Worm (Caenorhabditis elegans): ENCODE data around the gene E02H9.1.
"Not testable (repeated sequence)": the region's sequence is repeated elsewhere in the genome, so short reads cannot be mapped to it uniquely, and the experiment has no call there.

Gene E02H9.1

ce11 chrIII:2478605-2479004, 10.3 kb downstream of the E02H9.1 start:
- TF ChIP-seq dmd-9 (GFP tag; IDR thresholded peaks at IDR 0.05) (0 out of 2 replicates have a peak, but pooled peaks have one; percentile 24), ceh-28 (tag; optimal IDR thresholded peaks at IDR 0.05) (peak; percentile 98), snpc-4 (tag; optimal IDR thresholded peaks at IDR 0.05) (no peak)

- TF ChIP-seq nhr-77 (tag; optimal IDR thresholded peaks at IDR 0.05) (no peak), nhr-25 (tag; optimal IDR thresholded peaks at IDR 0.05; ENCODE audit: borderline replicate concordance, insufficient read depth) (no peak), dve-1 (tag; optimal IDR thresholded peaks at IDR 0.05; ENCODE audit: insufficient read depth) (no peak), lsy-2 (tag; optimal IDR thresholded peaks at IDR 0.05) (peak in 1 of 2 experiments; percentile 68), lin-13 (GFP tag; optimal IDR thresholded peaks at IDR 0.05) (peak; percentile 88), R02D3.7 (tag; optimal IDR thresholded peaks at IDR 0.05) (no peak), unc-130 (GFP tag; optimal IDR thresholded peaks at IDR 0.05) (no peak), cey-2 (tag; optimal IDR thresholded peaks at IDR 0.05; ENCODE audit: borderline replicate concordance, insufficient read depth) (no peak), nhr-102 (tag; optimal IDR thresholded peaks at IDR 0.05) (no peak)
Observed at ce11 chrIII:2482171-2482570, 13.9 kb downstream of the E02H9.1 start.

ce11 chrIII:2482754-2483153, 14.5 kb downstream of the E02H9.1 start:
- TF ChIP-seq ceh-20 (GFP tag; IDR thresholded peaks at IDR 0.05) (no peak), Y105C5A.15 (GFP tag; IDR thresholded peaks at IDR 0.05) (no peak), lin-29 (GFP tag; IDR thresholded peaks at IDR 0.05) (no peak), nhr-42 (GFP tag; IDR thresholded peaks at IDR 0.05) (no peak), ceh-28 (tag; optimal IDR thresholded peaks at IDR 0.05) (peak; percentile 77)

ce11 chrIII:2487046-2487760, 18.9 kb downstream of the E02H9.1 start, which contains the start of gene Y54F10AL.1:
Gene Y54F10AL.1, plus strand, starts transcription at chrIII:2487710.
- TF ChIP-seq dpl-1 (GFP tag; optimal IDR thresholded peaks at IDR 0.05), result peak; percentile 24
- peak in 1 of 2 experiments; percentile 40 for TF ChIP-seq lsy-2 (tag; optimal IDR thresholded peaks at IDR 0.05)
- peak; percentile 46 for TF ChIP-seq mes-2 (tag; optimal IDR thresholded peaks at IDR 0.05; ENCODE audit: poor library complexity, severe bottlenecking)
- no peak for TF ChIP-seq nhr-76 (tag; optimal IDR thresholded peaks at IDR 0.05)
- TF ChIP-seq daf-19 (GFP tag; conservative IDR thresholded peaks at IDR 0.05), result no peak
- TF ChIP-seq hif-1 (tag; optimal IDR thresholded peaks at IDR 0.05), result no peak
- peak; percentile 88 for TF ChIP-seq aha-1 (tag)
- TF ChIP-seq lin-38 (GFP tag; IDR thresholded peaks at IDR 0.05), result peak; percentile 36

ce11 chrIII:2494717-2495116, 26.4 kb downstream of the E02H9.1 start:
- TF ChIP-seq hmg-1.1 (GFP tag; IDR thresholded peaks at IDR 0.05) (peak; percentile 55; the same call in 1 of the 2 replicates), tra-1 (GFP tag; IDR thresholded peaks at IDR 0.05) (0 out of 2 replicates have a peak, but pooled peaks have one; percentile 14), F26F4.8 (GFP tag; conservative IDR thresholded peaks at IDR 0.05) (peak; percentile 84), vab-7 (GFP tag; IDR thresholded peaks at IDR 0.05) (peak; percentile 53; the same call in 1 of the 2 replicates), lin-38 (GFP tag; IDR thresholded peaks at IDR 0.05) (peak; percentile 75), egl-43 (GFP tag; IDR thresholded peaks at IDR 0.05) (peak; percentile 81; the same call in 1 of the 2 replicates), snpc-1.2 (GFP tag; IDR thresholded peaks at IDR 0.05) (peak; percentile 77), mdt-29 (GFP tag; IDR thresholded peaks at IDR 0.05) (0 out of 2 replicates have a peak, but pooled peaks have one; percentile 39), lim-7 (GFP tag; IDR thresholded peaks at IDR 0.05) (peak; percentile 85), pha-4 (GFP tag; IDR thresholded peaks at IDR 0.05) (peak; percentile 80; the same call in 1 of the 2 replicates), Y48G9A.11 (GFP tag; IDR thresholded peaks at IDR 0.05) (0 out of 2 replicates have a peak, but pooled peaks have one; percentile 37), T26A8.4 (GFP tag; IDR thresholded peaks at IDR 0.05) (0 out of 2 replicates have a peak, but pooled peaks have one; percentile 53), Y105C5A.15 (GFP tag; IDR thresholded peaks at IDR 0.05) (0 out of 2 replicates have a peak, but pooled peaks have one; percentile 27), dmd-8 (GFP tag; IDR thresholded peaks at IDR 0.05) (0 out of 2 replicates have a peak, but pooled peaks have one; percentile 70), madf-5 (GFP tag; IDR thresholded peaks at IDR 0.05) (0 out of 4 replicates have a peak, but pooled peaks of 1 of the 2 experiments have one; percentile 8)
- not testable (repeated sequence) for TF ChIP-seq pha-4 (tag; optimal IDR thresholded peaks at IDR 0.05)
